Worm (Caenorhabditis elegans) whole organism, mixed stage, embryonic: ENCODE data around the gene Y57G7A.5.

Experiments
- M03D4.4 ChIP-seq: sonication (generic microtip); optimal IDR thresholded peaks from 2 replicates; lab custom pipeline; 2017; ENCODE audit warnings: mild to moderate bottlenecking, missing genetic modification characterization, missing compliant biosample characterization
- bed-3 ChIP-seq: fragments of 200-800 bp; sonication (Bioruptor generic); optimal IDR thresholded peaks from 3 replicates; lab custom pipeline; 2018; ENCODE audit warnings: mild to moderate bottlenecking, missing genetic modification characterization, moderate library complexity, missing compliant biosample characterization
- blmp-1 ChIP-seq: fragments of 150-350 bp; optimal IDR thresholded peaks from 2 replicates; lab custom pipeline; 2014; ENCODE audit warnings: missing biosample characterization, missing genetic modification characterization
- ceh-39 ChIP-seq: fragments of 150-350 bp; optimal IDR thresholded peaks from 2 replicates; lab custom pipeline; 2014; ENCODE audit warnings: missing biosample characterization, missing genetic modification characterization
- ceh-43 ChIP-seq: fragments of 200-800 bp; sonication (Bioruptor generic); optimal IDR thresholded peaks from 2 replicates; lab custom pipeline; 2018; ENCODE audit warnings: mild to moderate bottlenecking, missing genetic modification characterization, moderate library complexity, missing compliant biosample characterization
- ces-1 ChIP-seq: fragments of 150-350 bp; optimal IDR thresholded peaks from 2 replicates; lab custom pipeline; 2014; ENCODE audit warnings: missing biosample characterization, missing genetic modification reagents, missing genetic modification characterization
- cnd-1 ChIP-seq: fragments of 200-800 bp; sonication (Bioruptor generic); optimal IDR thresholded peaks from 2 replicates; lab custom pipeline; 2018; ENCODE audit warnings: mild to moderate bottlenecking, missing genetic modification characterization, missing compliant biosample characterization
- drap-1 ChIP-seq: fragments of 200-800 bp; sonication (Bioruptor generic); optimal IDR thresholded peaks from 3 replicates; lab custom pipeline; 2018; ENCODE audit warnings: mild to moderate bottlenecking, missing genetic modification characterization, missing compliant biosample characterization
- elt-1 ChIP-seq: sonication (generic microtip); optimal IDR thresholded peaks from 2 replicates; lab custom pipeline; 2017; ENCODE audit warnings: missing genetic modification characterization, mild to moderate bottlenecking, missing compliant biosample characterization, antibody characterized with exemption, moderate library complexity, borderline replicate concordance; ENCODE audit not compliant: insufficient read depth
- elt-3 ChIP-seq: fragments of 150-350 bp; optimal IDR thresholded peaks from 2 replicates; lab custom pipeline; 2014; ENCODE audit warnings: missing biosample characterization, missing genetic modification characterization
- ham-2 ChIP-seq: fragments of 200-800 bp; sonication (Bioruptor generic); optimal IDR thresholded peaks from 2 replicates; lab custom pipeline; 2018; ENCODE audit warnings: mild to moderate bottlenecking, missing genetic modification characterization, missing compliant biosample characterization
- hlh-1 ChIP-seq: fragments of 150-350 bp; optimal IDR thresholded peaks from 2 replicates; lab custom pipeline; 2014; ENCODE audit warnings: missing biosample characterization, missing genetic modification reagents, missing genetic modification characterization
- lin-13 ChIP-seq: fragments of 150-350 bp; optimal IDR thresholded peaks from 2 replicates; lab custom pipeline; 2014; ENCODE audit warnings: missing biosample characterization, missing genetic modification characterization
- lin-32 ChIP-seq: fragments of 200-800 bp; sonication (Bioruptor generic); optimal IDR thresholded peaks from 2 replicates; lab custom pipeline; 2018; ENCODE audit warnings: mild to moderate bottlenecking, missing genetic modification characterization, missing compliant biosample characterization
- lsy-2 ChIP-seq: fragments of 150-350 bp; optimal IDR thresholded peaks from 2 replicates; lab custom pipeline; 2014; ENCODE audit warnings: missing biosample characterization, missing genetic modification characterization
- mab-5 ChIP-seq: fragments of 150-350 bp; optimal IDR thresholded peaks from 2 replicates; lab custom pipeline; 2014; ENCODE audit warnings: missing biosample characterization, missing genetic modification characterization
- mep-1 ChIP-seq: fragments of 150-350 bp; optimal IDR thresholded peaks from 2 replicates; lab custom pipeline; 2017; ENCODE audit warnings: missing biosample characterization, missing genetic modification reagents, missing genetic modification characterization, inconsistent platforms
- mls-2 ChIP-seq: sonication (generic microtip); optimal IDR thresholded peaks from 2 replicates; lab custom pipeline; 2016; ENCODE audit warnings: mild to moderate bottlenecking, missing genetic modification characterization, moderate library complexity, missing compliant biosample characterization
- nhr-12 ChIP-seq: fragments of 150-350 bp; optimal IDR thresholded peaks from 2 replicates; lab custom pipeline; 2014; ENCODE audit warnings: missing biosample characterization, missing genetic modification characterization
- nhr-2 ChIP-seq: fragments of 150-350 bp; optimal IDR thresholded peaks from 2 replicates; lab custom pipeline; 2014; ENCODE audit warnings: missing biosample characterization, missing genetic modification characterization
- nhr-237 ChIP-seq: fragments of 150-350 bp; optimal IDR thresholded peaks from 2 replicates; lab custom pipeline; 2014; ENCODE audit warnings: missing biosample characterization, missing genetic modification characterization
- nhr-28 ChIP-seq: fragments of 150-350 bp; optimal IDR thresholded peaks from 2 replicates; lab custom pipeline; 2014; ENCODE audit warnings: missing biosample characterization, missing genetic modification characterization
- nhr-76 ChIP-seq: sonication (generic microtip); optimal IDR thresholded peaks from 2 replicates; lab custom pipeline; 2017; ENCODE audit warnings: missing biosample characterization, missing genetic modification characterization
- pha-4 ChIP-seq: fragments of 150-350 bp; optimal IDR thresholded peaks from 2 replicates; lab custom pipeline; 2018; ENCODE audit warnings: missing biosample characterization, missing genetic modification reagents, missing genetic modification characterization
- sem-2 ChIP-seq: fragments of 200-800 bp; sonication (Bioruptor generic); optimal IDR thresholded peaks from 2 replicates; lab custom pipeline; 2018; ENCODE audit warnings: mild to moderate bottlenecking, missing genetic modification characterization, missing compliant biosample characterization
- snpc-4 ChIP-seq: fragments of 150-350 bp; optimal IDR thresholded peaks from 2 replicates; lab custom pipeline; 2014; ENCODE audit warnings: missing biosample characterization, missing genetic modification characterization
- sptf-1 ChIP-seq: sonication (generic microtip); optimal IDR thresholded peaks from 2 replicates; lab custom pipeline; 2017; ENCODE audit warnings: mild to moderate bottlenecking, missing genetic modification characterization, moderate library complexity, missing compliant biosample characterization
- tbx-8 ChIP-seq: fragments of 200-800 bp; sonication (Bioruptor generic); optimal IDR thresholded peaks from 2 replicates; lab custom pipeline; 2018; ENCODE audit warnings: mild to moderate bottlenecking, missing genetic modification characterization, moderate library complexity, missing compliant biosample characterization
- unc-120 ChIP-seq: sonication (generic microtip); optimal IDR thresholded peaks from 2 replicates; lab custom pipeline; 2017; ENCODE audit warnings: missing genetic modification characterization, missing compliant biosample characterization; ENCODE audit not compliant: poor library complexity, severe bottlenecking
- unc-62 ChIP-seq: fragments of 150-350 bp; optimal IDR thresholded peaks from 2 replicates; lab custom pipeline; 2014; ENCODE audit warnings: missing biosample characterization, missing genetic modification reagents, missing genetic modification characterization
- zip-8 ChIP-seq: fragments of 150-350 bp; optimal IDR thresholded peaks from 2 replicates; lab custom pipeline; 2014; ENCODE audit warnings: missing biosample characterization, missing genetic modification characterization

The Y57G7A.5 gene

ce11 chrII:1241176-1241730 lies 34.1 kb downstream of the Y57G7A.5 start:
- TF ChIP-seq mep-1 (tag; lab: Kevin White, UChicago), result no peak
- TF ChIP-seq bed-3 (GFP tag; lab: Kevin White, UChicago), result no peak
- no peak for TF ChIP-seq tbx-8 (GFP tag; lab: Kevin White, UChicago)
- TF ChIP-seq ceh-39 (tag; lab: Kevin White, UChicago), result no peak
- TF ChIP-seq mls-2 (tag; lab: Kevin White, UChicago), result no peak
- TF ChIP-seq cnd-1 (tag; lab: Kevin White, UChicago), result no peak
- TF ChIP-seq unc-120 (tag; lab: Kevin White, UChicago), result no peak
- peak; percentile 7 for TF ChIP-seq blmp-1
- TF ChIP-seq sem-2 (GFP tag; lab: Kevin White, UChicago), result no peak

DNA sequence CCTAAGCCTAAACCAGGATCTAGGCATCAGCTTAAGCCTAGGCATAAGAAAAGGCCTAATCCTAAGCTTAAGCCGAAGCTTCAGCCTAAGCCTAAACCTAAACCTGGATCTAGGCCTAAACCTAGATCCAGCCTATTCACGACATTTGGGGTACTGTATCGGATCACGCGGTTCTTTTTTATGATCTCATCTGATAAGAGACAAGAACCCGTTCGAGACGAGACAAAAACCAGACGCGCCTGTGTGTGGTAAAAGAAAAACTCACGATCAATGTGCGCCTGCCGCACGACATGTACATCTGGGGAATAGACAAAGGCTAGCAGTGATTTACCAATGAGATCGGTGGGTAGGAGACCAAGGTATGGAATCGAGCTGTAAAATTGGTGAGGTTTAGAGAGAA lies 34.9 kb downstream of the Y57G7A.5 start:
- TF ChIP-seq lin-32 (no peak), mab-5 (tag; lab: Kevin White, UChicago) (no peak), ceh-43 (GFP tag; lab: Kevin White, UChicago) (no peak), nhr-12 (no peak), unc-120 (tag; lab: Kevin White, UChicago) (no peak), cnd-1 (tag; lab: Kevin White, UChicago) (no peak), drap-1 (no peak), blmp-1 (no peak), elt-3 (tag; lab: Kevin White, UChicago) (no peak), ces-1 (no peak), unc-62 (no peak), elt-1 (tag; lab: Kevin White, UChicago) (no peak), mep-1 (tag; lab: Kevin White, UChicago) (no peak), lsy-2 (tag; lab: Kevin White, UChicago) (no peak), lin-13 (tag; lab: Kevin White, UChicago) (no peak), nhr-28 (tag; lab: Kevin White, UChicago) (no peak)

DNA sequence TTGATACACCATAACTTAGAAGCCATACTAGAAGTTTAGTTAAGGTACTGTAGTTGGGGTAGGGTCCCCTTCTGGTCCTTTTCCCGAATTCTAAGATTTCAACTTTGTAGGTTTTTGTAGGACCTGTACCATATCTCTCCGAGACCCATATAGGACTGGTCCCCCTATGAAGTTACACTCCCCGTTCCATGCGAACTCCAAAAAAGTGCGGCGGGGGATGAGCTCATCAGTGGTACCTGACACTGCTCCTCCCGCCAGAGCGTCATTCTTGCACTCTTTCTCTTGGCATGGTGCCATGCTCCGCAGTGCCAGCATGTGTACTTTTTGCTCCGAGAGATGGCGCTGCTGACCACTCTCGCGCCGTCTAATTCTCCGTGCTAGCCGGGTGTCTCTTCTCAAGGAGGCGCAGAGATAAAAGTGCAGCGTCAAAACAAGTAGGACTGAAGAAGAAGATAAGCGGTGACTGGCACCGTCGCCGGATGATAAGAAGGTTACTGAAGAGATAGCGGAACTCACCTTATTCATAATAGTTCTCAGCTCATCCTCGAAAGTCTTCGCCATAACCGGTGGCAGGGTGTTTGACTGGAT lies 35.8 kb downstream of the Y57G7A.5 start:
- peak; percentile 26 for TF ChIP-seq hlh-1 (tag; lab: Kevin White, UChicago)
- TF ChIP-seq snpc-4, result no peak
- TF ChIP-seq elt-3 (tag; lab: Kevin White, UChicago), result peak; percentile 36
- TF ChIP-seq nhr-76 (tag; lab: Kevin White, UChicago), result no peak
- TF ChIP-seq elt-1 (tag; lab: Kevin White, UChicago), result peak; percentile 23
- peak; percentile 11 for TF ChIP-seq pha-4
- TF ChIP-seq unc-120 (tag; lab: Kevin White, UChicago), result peak; percentile 20
- TF ChIP-seq nhr-12, result no peak
- no peak for TF ChIP-seq mls-2 (tag; lab: Kevin White, UChicago)
- TF ChIP-seq ham-2 (GFP tag; lab: Kevin White, UChicago), result no peak
- TF ChIP-seq tbx-8 (GFP tag; lab: Kevin White, UChicago), result no peak

- TF ChIP-seq bed-3 (GFP tag; lab: Kevin White, UChicago) (no peak), sptf-1 (tag; lab: Kevin White, UChicago) (peak; percentile 75), M03D4.4 (tag; lab: Kevin White, UChicago) (peak; percentile 22), hlh-1 (tag; lab: Kevin White, UChicago) (no peak), pha-4 (peak; percentile 42), nhr-237 (tag; lab: Kevin White, UChicago) (no peak), zip-8 (tag; lab: Kevin White, UChicago) (no peak), unc-62 (peak; percentile 9), cnd-1 (tag; lab: Kevin White, UChicago) (peak; percentile 3), ceh-43 (GFP tag; lab: Kevin White, UChicago) (no peak), mep-1 (tag; lab: Kevin White, UChicago) (no peak), tbx-8 (GFP tag; lab: Kevin White, UChicago) (peak; percentile 41), lin-13 (tag; lab: Kevin White, UChicago) (no peak), ham-2 (GFP tag; lab: Kevin White, UChicago) (peak; percentile 39), nhr-12 (no peak), nhr-2 (tag; lab: Kevin White, UChicago) (no peak)
These were observed 37.5 kb downstream of the Y57G7A.5 start for ce11 chrII:1237845-1238244.
